Fruit fly (Drosophila melanogaster) whole organism, embryonic: ENCODE results near the gene CG31495.

Experiments used
- CG10209 ChIP-seq: fragments of 200-800 bp; sonication (Bioruptor generic); optimal IDR thresholded peaks from 3 replicates; lab custom pipeline; 2017; ENCODE audit warnings: missing biosample characterization, mild to moderate bottlenecking, missing genetic modification characterization, missing genetic modification reagents
- CG10321 ChIP-seq: fragments of 200-800 bp; sonication (Bioruptor generic); IDR thresholded peaks from 2 replicates; pipeline ENCODE4 v1.3.6; 2022; ENCODE audit warnings: missing biosample characterization, missing genetic modification characterization
- CG12071 ChIP-seq: fragments of 200-800 bp; sonication (Bioruptor generic); optimal IDR thresholded peaks from 3 replicates; lab custom pipeline; 2018; ENCODE audit warnings: missing biosample characterization, mild to moderate bottlenecking, missing genetic modification characterization
- CG15479 ChIP-seq: fragments of 200-800 bp; sonication (Bioruptor generic); optimal IDR thresholded peaks from 3 replicates; lab custom pipeline; 2019; ENCODE audit warnings: missing biosample characterization, mild to moderate bottlenecking, missing genetic modification characterization, moderate library complexity
- CG15514 ChIP-seq: fragments of 200-800 bp; sonication (Bioruptor generic); optimal IDR thresholded peaks from 3 replicates; lab custom pipeline; 2017; ENCODE audit warnings: missing biosample characterization, missing genetic modification characterization, mild to moderate bottlenecking, moderate library complexity, missing genetic modification reagents
- CG1602 ChIP-seq: fragments of 200-800 bp; sonication (Bioruptor generic); optimal IDR thresholded peaks from 3 replicates; lab custom pipeline; 2016; ENCODE audit warnings: missing biosample characterization, missing genetic modification characterization
- CG17361 ChIP-seq: fragments of 200-800 bp; sonication (Bioruptor generic); IDR thresholded peaks from 3 replicates; pipeline ENCODE4 v1.3.6; 2022; ENCODE audit warnings: missing biosample characterization, missing genetic modification characterization
- CG18262 ChIP-seq: fragments of 200-800 bp; optimal IDR thresholded peaks from 3 replicates; lab custom pipeline; 2019; ENCODE audit warnings: missing biosample characterization, mild to moderate bottlenecking, missing genetic modification characterization, moderate library complexity
- CG2116 ChIP-seq: fragments of 200-800 bp; sonication (Bioruptor generic); optimal IDR thresholded peaks from 3 replicates; lab custom pipeline; 2018; ENCODE audit warnings: missing biosample characterization, mild to moderate bottlenecking, missing genetic modification characterization
- CG2678 ChIP-seq: fragments of 200-800 bp; sonication (Bioruptor generic); optimal IDR thresholded peaks from 3 replicates; lab custom pipeline; 2019; ENCODE audit warnings: missing biosample characterization, mild to moderate bottlenecking, missing genetic modification characterization, moderate library complexity
- CG31365 ChIP-seq: fragments of 200-800 bp; sonication (Bioruptor generic); optimal IDR thresholded peaks from 2 replicates; lab custom pipeline; 2018; ENCODE audit warnings: missing biosample characterization, mild to moderate bottlenecking, missing genetic modification characterization
- CG34376 ChIP-seq: fragments of 200-800 bp; sonication (Bioruptor generic); optimal IDR thresholded peaks from 2 replicates; lab custom pipeline; 2018; ENCODE audit warnings: missing biosample characterization, mild to moderate bottlenecking, missing genetic modification characterization
- CG34422 ChIP-seq: fragments of 200-800 bp; sonication (Bioruptor generic); IDR thresholded peaks from 3 replicates; pipeline ENCODE4 v1.3.6; 2022; ENCODE audit warnings: missing biosample characterization, missing genetic modification characterization
- CG6791 ChIP-seq: fragments of 200-800 bp; sonication (Bioruptor generic); IDR thresholded peaks from 3 replicates; pipeline ENCODE4 v1.3.6; 2022; ENCODE audit warnings: missing biosample characterization, missing genetic modification characterization; ENCODE audit not compliant: partially characterized antibody
- CG7556 ChIP-seq: fragments of 200-800 bp; sonication (Bioruptor generic); optimal IDR thresholded peaks from 2 replicates; lab custom pipeline; 2017; ENCODE audit warnings: missing biosample characterization, mild to moderate bottlenecking, missing genetic modification characterization
- CG7987 ChIP-seq: fragments of 200-800 bp; sonication (Bioruptor generic); optimal IDR thresholded peaks from 2 replicates; lab custom pipeline; 2018; ENCODE audit warnings: missing biosample characterization, mild to moderate bottlenecking, missing genetic modification characterization, moderate library complexity
- CG9215 ChIP-seq: fragments of 200-800 bp; sonication (Bioruptor generic); IDR thresholded peaks from 2 replicates; pipeline ENCODE4 v1.3.6; 2022; ENCODE audit warnings: missing biosample characterization, missing genetic modification characterization
- D19A ChIP-seq: fragments of 200-800 bp; optimal IDR thresholded peaks from 3 replicates; lab custom pipeline; 2019; ENCODE audit warnings: missing biosample characterization, mild to moderate bottlenecking, missing genetic modification characterization, moderate library complexity
- Drgx ChIP-seq: fragments of 200-800 bp; sonication (Bioruptor generic); IDR thresholded peaks from 2 replicates; pipeline ENCODE4 v1.3.6; 2022; ENCODE audit warnings: missing biosample characterization, missing genetic modification characterization
- ERR ChIP-seq: fragments of 200-800 bp; sonication (Bioruptor generic); optimal IDR thresholded peaks from 2 replicates; lab custom pipeline; 2016; ENCODE audit warnings: missing biosample characterization, missing genetic modification characterization
- Ets65A ChIP-seq: fragments of 200-800 bp; sonication (Bioruptor generic); peaks from one replicate; lab custom pipeline; 2016; ENCODE audit warnings: missing biosample characterization, missing genetic modification characterization
- Rx ChIP-seq: fragments of 200-800 bp; sonication (Bioruptor generic); IDR thresholded peaks from 2 replicates; pipeline ENCODE4 v1.3.6; 2022; ENCODE audit warnings: missing biosample characterization, missing genetic modification characterization
- Sin3A ChIP-seq: fragments of >200 bp; optimal IDR thresholded peaks from 2 replicates; lab custom pipeline; 2018
- Sox100B ChIP-seq: fragments of 200-800 bp; sonication (Bioruptor generic); optimal IDR thresholded peaks from 3 replicates; lab custom pipeline; 2018; ENCODE audit warnings: missing biosample characterization, mild to moderate bottlenecking, missing genetic modification characterization
- Usf ChIP-seq: fragments of 200-800 bp; sonication (Bioruptor generic); optimal IDR thresholded peaks from 2 replicates; lab custom pipeline; 2017; ENCODE audit warnings: missing genotype, missing biosample characterization, missing genetic modification characterization
- Xrp1 ChIP-seq: fragments of 200-800 bp; sonication (Bioruptor generic); IDR thresholded peaks from 2 replicates; pipeline ENCODE4 v1.3.6; 2022; ENCODE audit warnings: missing biosample characterization, missing genetic modification characterization
- ap ChIP-seq: fragments of 200-800 bp; sonication (Bioruptor generic); IDR thresholded peaks from 2 replicates; pipeline ENCODE4 v1.3.6; 2022; ENCODE audit warnings: missing biosample characterization, missing genetic modification characterization
- bsh ChIP-seq, 2 experiments: fragments of 200-800 bp; sonication (Bioruptor generic); optimal IDR thresholded peaks; 2 replicates each; lab custom pipeline; 2017 to 2018; ENCODE audit warnings: mild to moderate bottlenecking in 2 of 2, missing biosample characterization in 2 of 2, missing genetic modification characterization in 2 of 2, moderate library complexity in 1 of 2
- chm ChIP-seq: fragments of 200-800 bp; sonication (Bioruptor generic); IDR thresholded peaks from 2 replicates; pipeline ENCODE4 v1.3.6; 2022; ENCODE audit warnings: missing biosample characterization, missing genetic modification characterization
- chn ChIP-seq: fragments of 200-800 bp; sonication (Bioruptor generic); optimal IDR thresholded peaks from 2 replicates; lab custom pipeline; 2016; ENCODE audit warnings: missing biosample characterization, missing genetic modification characterization
- crol ChIP-seq: fragments of 200-800 bp; sonication (Bioruptor generic); IDR thresholded peaks from 2 replicates; pipeline ENCODE4 v1.3.6; 2022; ENCODE audit warnings: missing biosample characterization, missing genetic modification characterization
- ems ChIP-seq: fragments of 200-800 bp; sonication (Bioruptor generic); optimal IDR thresholded peaks from 3 replicates; lab custom pipeline; 2016; ENCODE audit warnings: missing biosample characterization, missing genetic modification characterization
- eve ChIP-seq, 2 experiments: fragments of >200 bp; optimal IDR thresholded peaks; 2 replicates each; lab custom pipeline; 2017; ENCODE audit warnings: missing biosample characterization in 2 of 2, missing genetic modification characterization in 2 of 2
- eyg ChIP-seq: fragments of 200-800 bp; sonication (Bioruptor generic); optimal IDR thresholded peaks from 3 replicates; lab custom pipeline; 2016; ENCODE audit warnings: missing biosample characterization, missing genetic modification characterization
- gce ChIP-seq: fragments of 200-800 bp; sonication (Bioruptor generic); IDR thresholded peaks from 3 replicates; pipeline ENCODE4 v1.3.6; 2022; ENCODE audit warnings: missing biosample characterization, missing genetic modification characterization
- gro ChIP-seq: fragments of 200-800 bp; sonication (Bioruptor generic); optimal IDR thresholded peaks from 2 replicates; lab custom pipeline; 2016; ENCODE audit warnings: missing biosample characterization, missing genetic modification characterization
- lilli ChIP-seq: fragments of 200-800 bp; sonication (Bioruptor generic); optimal IDR thresholded peaks from 3 replicates; lab custom pipeline; 2016; ENCODE audit warnings: missing biosample characterization, missing genetic modification characterization
- lola ChIP-seq, 3 experiments: fragments of >200 bp in 2 of 3; fragments of 200-800 bp in 1 of 3; sonication (Bioruptor generic) in 1 of 3; optimal IDR thresholded peaks; 2 replicates each; lab custom pipeline; 2017 to 2019; ENCODE audit warnings: missing biosample characterization in 3 of 3, missing genetic modification characterization in 3 of 3, mild to moderate bottlenecking in 1 of 3, moderate library complexity in 1 of 3
- nmo ChIP-seq: fragments of 200-800 bp; sonication (Bioruptor generic); optimal IDR thresholded peaks from 2 replicates; lab custom pipeline; 2018; ENCODE audit warnings: missing biosample characterization, mild to moderate bottlenecking, missing genetic modification characterization, moderate library complexity
- phol ChIP-seq: fragments of 200-800 bp; sonication (Bioruptor generic); optimal IDR thresholded peaks from 3 replicates; lab custom pipeline; 2018; ENCODE audit warnings: missing biosample characterization, mild to moderate bottlenecking, missing genetic modification characterization, moderate library complexity
- pum ChIP-seq: fragments of 200-800 bp; sonication (Bioruptor generic); optimal IDR thresholded peaks from 2 replicates; lab custom pipeline; 2016; ENCODE audit warnings: missing biosample characterization, missing genetic modification characterization
- sens ChIP-seq: fragments of 200-800 bp; sonication (Bioruptor generic); peaks from one replicate; lab custom pipeline; 2016; ENCODE audit warnings: missing biosample characterization, missing genetic modification characterization
- tgo ChIP-seq: fragments of 200-800 bp; sonication (Bioruptor generic); IDR thresholded peaks from 3 replicates; pipeline ENCODE4 v1.3.6; 2022; ENCODE audit warnings: missing biosample characterization, missing genetic modification characterization
- twi ChIP-seq: fragments of 200-800 bp; optimal IDR thresholded peaks from 2 replicates; lab custom pipeline; 2019; ENCODE audit warnings: missing biosample characterization, mild to moderate bottlenecking, missing genetic modification characterization, moderate library complexity
- unc-4 ChIP-seq: fragments of 200-800 bp; sonication (Bioruptor generic); IDR thresholded peaks from 2 replicates; pipeline ENCODE4 v1.3.6; 2022; ENCODE audit warnings: missing biosample characterization, missing genetic modification characterization; ENCODE audit not compliant: partially characterized antibody

The CG31495 gene

dm6 chr3R:13810308-13810707 is 29.4 kb downstream of the CG31495 start:
- TF ChIP-seq Usf (GFP tag; lab: Kevin White, UChicago) (no peak), CG34376 (GFP tag; lab: Kevin White, UChicago) (no peak)

- TF ChIP-seq CG10209 (GFP tag; lab: Kevin White, UChicago) = no peak
- TF ChIP-seq eve (GFP tag; optimal IDR thresholded peaks at IDR 0.05; lab: Kevin White, UChicago) = no peak
- TF ChIP-seq CG15479 (GFP tag; lab: Kevin White, UChicago) = peak; percentile 79
- TF ChIP-seq CG2116 (GFP tag; lab: Kevin White, UChicago) = no peak
- peak; percentile 76 for TF ChIP-seq twi (tag; lab: Kevin White, UChicago)
- no peak for TF ChIP-seq CG9215 (GFP tag; lab: Robert Waterston, UW)
Observed at dm6 chr3R:13809261-13809660, 30.5 kb downstream of the CG31495 start.

dm6 chr3R:13807906-13808305 is 31.8 kb downstream of the CG31495 start:
- TF ChIP-seq bsh (GFP tag; optimal IDR thresholded peaks at IDR 0.05; lab: Kevin White, UChicago) = peak in 1 of 2 experiments; percentile 38
- TF ChIP-seq CG12071 (GFP tag; lab: Kevin White, UChicago) = no peak
- no peak for TF ChIP-seq ap
- TF ChIP-seq nmo (GFP tag; lab: Kevin White, UChicago) = peak; percentile 14
- TF ChIP-seq CG1602 = no peak
- 0 out of 3 replicates have a peak, but pooled peaks have one; percentile 18 for TF ChIP-seq CG17361 (GFP tag; lab: Robert Waterston, UW)
- TF ChIP-seq CG34422 (GFP tag; lab: Robert Waterston, UW) = no peak
- TF ChIP-seq CG10209 (GFP tag; lab: Kevin White, UChicago) = no peak
- no peak for TF ChIP-seq lilli (GFP tag; lab: Kevin White, UChicago)
- no peak for TF ChIP-seq chm
- TF ChIP-seq CG31365 (tag; lab: Kevin White, UChicago) = no peak
- TF ChIP-seq chn (GFP tag; lab: Kevin White, UChicago) = no peak
- 0 out of 2 replicates have a peak, but pooled peaks have one; percentile 45 for TF ChIP-seq Drgx (GFP tag; lab: Robert Waterston, UW)
- no peak for TF ChIP-seq eyg (GFP tag; lab: Kevin White, UChicago)
- peak; percentile 42 for TF ChIP-seq sens (GFP tag; lab: Kevin White, UChicago)
- no peak for TF ChIP-seq pum
- no peak for TF ChIP-seq CG10321 (GFP tag; lab: Robert Waterston, UW)

dm6 chr3R:13807330-13807729 is 32.4 kb downstream of the CG31495 start:
- TF ChIP-seq CG7987 (GFP tag; lab: Kevin White, UChicago) = no peak
- TF ChIP-seq unc-4 (GFP tag; lab: Robert Waterston, UW) = no peak
- TF ChIP-seq crol = peak; percentile 59
- no peak for TF ChIP-seq Sin3A
- TF ChIP-seq CG6791 (GFP tag; lab: Robert Waterston, UW) = no peak
- peak; percentile 26 for TF ChIP-seq Ets65A (GFP tag; lab: Kevin White, UChicago)
- no peak for TF ChIP-seq gro (GFP tag; lab: Kevin White, UChicago)

dm6 chr3R:13806710-13807093 is 33.0 kb downstream of the CG31495 start:
- TF ChIP-seq Rx (GFP tag; lab: Robert Waterston, UW) (no peak), CG7556 (GFP tag; lab: Kevin White, UChicago) (peak; percentile 19), sens (GFP tag; lab: Kevin White, UChicago) (peak; percentile 66), phol (tag; lab: Kevin White, UChicago) (peak; percentile 7), CG18262 (peak; percentile 12), tgo (no peak), lola (GFP tag; optimal IDR thresholded peaks at IDR 0.05; lab: Kevin White, UChicago) (peak in 1 of 3 experiments; percentile 0), eve (GFP tag; optimal IDR thresholded peaks at IDR 0.05; lab: Kevin White, UChicago) (peak in 1 of 2 experiments; percentile 46), ERR (GFP tag; lab: Kevin White, UChicago) (no peak), gce (no peak), CG2678 (tag; lab: Kevin White, UChicago) (peak; percentile 18), CG15514 (GFP tag; lab: Kevin White, UChicago) (no peak), ems (GFP tag; lab: Kevin White, UChicago) (no peak), D19A (tag; lab: Kevin White, UChicago) (peak; percentile 13), Sox100B (peak; percentile 16), Usf (GFP tag; lab: Kevin White, UChicago) (no peak), Xrp1 (GFP tag; lab: Robert Waterston, UW) (peak; percentile 11; the same call in 1 of the 2 replicates)
